Fruit fly (Drosophila melanogaster) whole organism, embryonic: ENCODE data around the gene CG33791.

Experiments
- Adf1 ChIP-seq: fragments of 200-800 bp; sonication (Bioruptor generic); IDR thresholded peaks from 2 replicates; pipeline ENCODE4 v1.3.6; 2022; ENCODE audit warnings: missing biosample characterization, missing genetic modification characterization
- Antp ChIP-seq: fragments of 200-800 bp; sonication (Bioruptor generic); optimal IDR thresholded peaks from 3 replicates; lab custom pipeline; 2016; ENCODE audit warnings: missing biosample characterization, missing genetic modification characterization
- C15 ChIP-seq: fragments of 200-800 bp; sonication (Bioruptor generic); IDR thresholded peaks from 3 replicates; pipeline ENCODE4 v1.3.6; 2022; ENCODE audit warnings: missing biosample characterization, missing genetic modification characterization
- CG10209 ChIP-seq: fragments of 200-800 bp; sonication (Bioruptor generic); optimal IDR thresholded peaks from 3 replicates; lab custom pipeline; 2017; ENCODE audit warnings: missing biosample characterization, mild to moderate bottlenecking, missing genetic modification characterization, missing genetic modification reagents
- CG1024 ChIP-seq: fragments of 200-800 bp; sonication (Bioruptor generic); IDR thresholded peaks from 2 replicates; pipeline ENCODE4 v1.3.6; 2022; ENCODE audit warnings: missing biosample characterization, missing genetic modification characterization
- CG11093 ChIP-seq: fragments of 200-800 bp; sonication (Bioruptor generic); IDR thresholded peaks from 3 replicates; pipeline ENCODE4 v1.3.6; 2022; ENCODE audit warnings: missing biosample characterization, missing genetic modification characterization
- CG1233 ChIP-seq: fragments of 200-800 bp; sonication (Bioruptor generic); optimal IDR thresholded peaks from 4 replicates; lab custom pipeline; 2018; ENCODE audit warnings: missing biosample characterization, mild to moderate bottlenecking, missing genetic modification characterization
- CG12942 ChIP-seq: fragments of 200-800 bp; sonication (Bioruptor generic); optimal IDR thresholded peaks from 3 replicates; lab custom pipeline; 2016; ENCODE audit warnings: missing biosample characterization, missing genetic modification characterization
- CG15011 ChIP-seq: fragments of 200-800 bp; sonication (Bioruptor generic); optimal IDR thresholded peaks from 3 replicates; lab custom pipeline; 2018; ENCODE audit warnings: missing biosample characterization, mild to moderate bottlenecking, missing genetic modification characterization
- CG17802 ChIP-seq: fragments of 200-800 bp; sonication (Bioruptor generic); optimal IDR thresholded peaks from 2 replicates; lab custom pipeline; 2018; ENCODE audit warnings: missing biosample characterization, mild to moderate bottlenecking, missing genetic modification characterization, moderate library complexity
- CG2712 ChIP-seq: fragments of 200-800 bp; optimal IDR thresholded peaks from 3 replicates; lab custom pipeline; 2019; ENCODE audit warnings: missing biosample characterization, mild to moderate bottlenecking, missing genetic modification characterization, moderate library complexity
- CG2875 ChIP-seq: fragments of 200-800 bp; sonication (Bioruptor generic); optimal IDR thresholded peaks from 2 replicates; lab custom pipeline; 2017; ENCODE audit warnings: missing biosample characterization, mild to moderate bottlenecking, missing genetic modification characterization, missing genetic modification reagents
- CG4617 ChIP-seq: fragments of 200-800 bp; sonication (Bioruptor generic); optimal IDR thresholded peaks from 3 replicates; lab custom pipeline; 2016; ENCODE audit warnings: missing biosample characterization, missing genetic modification characterization, borderline replicate concordance
- CG4820 ChIP-seq: fragments of 200-800 bp; sonication (Bioruptor generic); optimal IDR thresholded peaks from 3 replicates; lab custom pipeline; 2016; ENCODE audit warnings: missing biosample characterization, missing genetic modification characterization
- CG5953 ChIP-seq: fragments of 200-800 bp; sonication (Bioruptor generic); IDR thresholded peaks from 2 replicates; pipeline ENCODE4 v1.3.6; 2022; ENCODE audit warnings: missing biosample characterization, missing genetic modification characterization
- CHES-1-like ChIP-seq: fragments of 200-800 bp; sonication (Bioruptor generic); optimal IDR thresholded peaks from 2 replicates; lab custom pipeline; 2016; ENCODE audit warnings: missing biosample characterization, missing genetic modification characterization
- CoRest ChIP-seq: fragments of 200-800 bp; sonication (Bioruptor generic); optimal IDR thresholded peaks from 3 replicates; lab custom pipeline; 2018; ENCODE audit warnings: missing biosample characterization, mild to moderate bottlenecking, missing genetic modification characterization, moderate library complexity
- D19B ChIP-seq: fragments of 200-800 bp; sonication (Bioruptor generic); optimal IDR thresholded peaks from 2 replicates; lab custom pipeline; 2017; ENCODE audit warnings: missing biosample characterization, mild to moderate bottlenecking, missing genetic modification characterization
- Deaf1 ChIP-seq: fragments of 200-800 bp; optimal IDR thresholded peaks from 3 replicates; lab custom pipeline; 2019; ENCODE audit warnings: missing biosample characterization, mild to moderate bottlenecking, missing genetic modification characterization, moderate library complexity
- E2f2 ChIP-seq: fragments of 200-800 bp; sonication (Bioruptor generic); IDR thresholded peaks from 2 replicates; pipeline ENCODE4 v1.3.6; 2022; ENCODE audit warnings: missing biosample characterization, missing genetic modification characterization
- Eip74EF ChIP-seq, 2 experiments: fragments of 200-800 bp in 1 of 2; fragments of >200 bp in 1 of 2; sonication (Bioruptor generic) in 1 of 2; optimal IDR thresholded peaks; 2 replicates each; lab custom pipeline; 2017 to 2019; ENCODE audit warnings: missing biosample characterization in 2 of 2, missing genetic modification characterization in 2 of 2, mild to moderate bottlenecking in 1 of 2, moderate library complexity in 1 of 2
- Ets65A ChIP-seq: fragments of 200-800 bp; sonication (Bioruptor generic); peaks from one replicate; lab custom pipeline; 2016; ENCODE audit warnings: missing biosample characterization, missing genetic modification characterization
- GATAe ChIP-seq: fragments of 200-800 bp; sonication (Bioruptor generic); conservative IDR thresholded peaks from 2 replicates; pipeline ENCODE4 v1.3.6; 2022; ENCODE audit warnings: missing biosample characterization, missing genetic modification characterization
- Hsf ChIP-seq: fragments of 200-800 bp; sonication (Bioruptor generic); optimal IDR thresholded peaks from 3 replicates; lab custom pipeline; 2016; ENCODE audit warnings: missing biosample characterization, missing genetic modification characterization
- Lhr ChIP-seq: fragments of 200-800 bp; sonication (Bioruptor generic); optimal IDR thresholded peaks from 3 replicates; lab custom pipeline; 2017; ENCODE audit warnings: mild to moderate bottlenecking, missing biosample characterization, missing genetic modification reagents, missing genetic modification characterization
- Lim3 ChIP-seq: fragments of 200-800 bp; sonication (Bioruptor generic); IDR thresholded peaks from 2 replicates; pipeline ENCODE4 v1.3.6; 2022; ENCODE audit warnings: missing biosample characterization, missing genetic modification characterization
- Mes4 ChIP-seq: fragments of 200-800 bp; sonication (Bioruptor generic); optimal IDR thresholded peaks from 2 replicates; lab custom pipeline; 2016; ENCODE audit warnings: missing biosample characterization, missing genetic modification characterization
- NK7.1 ChIP-seq: fragments of 200-800 bp; sonication (Bioruptor generic); optimal IDR thresholded peaks from 3 replicates; lab custom pipeline; 2016; ENCODE audit warnings: missing biosample characterization, missing genetic modification characterization
- Oli ChIP-seq: fragments of 200-800 bp; sonication (Bioruptor generic); optimal IDR thresholded peaks from 2 replicates; lab custom pipeline; 2018; ENCODE audit warnings: missing biosample characterization, mild to moderate bottlenecking, missing genetic modification characterization, moderate library complexity
- Pdp1 ChIP-seq, 2 experiments: fragments of 200-800 bp; sonication (Bioruptor generic); optimal IDR thresholded peaks; 3 replicates each; lab custom pipeline; 2016; ENCODE audit warnings: missing biosample characterization in 2 of 2, missing genetic modification characterization in 2 of 2, mild to moderate bottlenecking in 1 of 2, moderate library complexity in 1 of 2
- Rfx ChIP-seq: fragments of 200-800 bp; sonication (Bioruptor generic); IDR thresholded peaks from 2 replicates; pipeline ENCODE4 v1.3.6; 2022; ENCODE audit warnings: missing biosample characterization, missing genetic modification characterization
- Sry-δ ChIP-seq: fragments of 200-800 bp; sonication (Bioruptor generic); optimal IDR thresholded peaks from 2 replicates; lab custom pipeline; 2016; ENCODE audit warnings: missing biosample characterization, missing genetic modification characterization
- Ssrp ChIP-seq: fragments of 200-800 bp; sonication (Bioruptor generic); optimal IDR thresholded peaks from 2 replicates; lab custom pipeline; 2018; ENCODE audit warnings: missing biosample characterization, mild to moderate bottlenecking, missing genetic modification characterization, moderate library complexity
- Trl ChIP-seq, 3 experiments: fragments of >200 bp in 2 of 3; fragments of 200-800 bp in 1 of 3; sonication (Bioruptor generic) in 1 of 3; optimal IDR thresholded peaks; 2 replicates in 1 of 3; 3 replicates in 2 of 3; lab custom pipeline; 2016 to 2017; ENCODE audit warnings: missing biosample characterization in 1 of 3, missing genetic modification characterization in 1 of 3
- YL-1 ChIP-seq: fragments of 200-800 bp; sonication (Bioruptor generic); optimal IDR thresholded peaks from 3 replicates; lab custom pipeline; 2017; ENCODE audit warnings: missing biosample characterization, mild to moderate bottlenecking, missing genetic modification characterization
- br ChIP-seq: fragments of >200 bp; optimal IDR thresholded peaks from 2 replicates; lab custom pipeline; 2017
- danr ChIP-seq: fragments of 200-800 bp; sonication (Bioruptor generic); IDR thresholded peaks from 2 replicates; pipeline ENCODE4 v1.3.6; 2022; ENCODE audit warnings: missing biosample characterization, missing genetic modification characterization
- dm ChIP-seq: fragments of 200-800 bp; sonication (Bioruptor generic); optimal IDR thresholded peaks from 3 replicates; lab custom pipeline; 2016; ENCODE audit warnings: missing biosample characterization, missing genetic modification characterization
- ems ChIP-seq: fragments of 200-800 bp; sonication (Bioruptor generic); optimal IDR thresholded peaks from 3 replicates; lab custom pipeline; 2016; ENCODE audit warnings: missing biosample characterization, missing genetic modification characterization
- fd102C ChIP-seq: fragments of 200-800 bp; sonication (Bioruptor generic); optimal IDR thresholded peaks from 2 replicates; lab custom pipeline; 2018; ENCODE audit warnings: missing biosample characterization, mild to moderate bottlenecking, missing genetic modification characterization, moderate library complexity
- fd96Cb ChIP-seq: fragments of 200-800 bp; sonication (Bioruptor generic); optimal IDR thresholded peaks from 2 replicates; lab custom pipeline; 2018; ENCODE audit warnings: missing biosample characterization, mild to moderate bottlenecking, missing genetic modification characterization, moderate library complexity
- gcm ChIP-seq: fragments of 200-800 bp; sonication (Bioruptor generic); optimal IDR thresholded peaks from 2 replicates; lab custom pipeline; 2019; ENCODE audit warnings: missing biosample characterization, mild to moderate bottlenecking, missing genetic modification characterization, moderate library complexity
- gem ChIP-seq: fragments of 200-800 bp; sonication (Bioruptor generic); optimal IDR thresholded peaks from 2 replicates; lab custom pipeline; 2019; ENCODE audit warnings: missing biosample characterization, mild to moderate bottlenecking, missing genetic modification characterization, moderate library complexity
- lmd ChIP-seq: fragments of 200-800 bp; sonication (Bioruptor generic); IDR thresholded peaks from 2 replicates; pipeline ENCODE4 v1.3.6; 2022; ENCODE audit warnings: missing biosample characterization, missing genetic modification characterization
- onecut ChIP-seq: fragments of 200-800 bp; sonication (Bioruptor generic); IDR thresholded peaks from 2 replicates; pipeline ENCODE4 v1.3.6; 2022; ENCODE audit warnings: missing biosample characterization, missing genetic modification characterization
- row ChIP-seq: fragments of 200-800 bp; sonication (Bioruptor generic); IDR thresholded peaks from 3 replicates; pipeline ENCODE4 v1.3.6; 2022; ENCODE audit warnings: missing biosample characterization, missing genetic modification characterization
- sens-2 ChIP-seq: fragments of 200-800 bp; sonication (Bioruptor generic); IDR thresholded peaks from 2 replicates; pipeline ENCODE4 v1.3.6; 2022; ENCODE audit warnings: missing biosample characterization, missing genetic modification characterization
- slou ChIP-seq: fragments of 200-800 bp; sonication (Bioruptor generic); optimal IDR thresholded peaks from 3 replicates; lab custom pipeline; 2016; ENCODE audit warnings: missing biosample characterization, missing genetic modification characterization
- tap ChIP-seq: fragments of 200-800 bp; optimal IDR thresholded peaks from 3 replicates; lab custom pipeline; 2019; ENCODE audit warnings: missing biosample characterization, mild to moderate bottlenecking, missing genetic modification characterization, moderate library complexity
- tup ChIP-seq: fragments of 200-800 bp; sonication (Bioruptor generic); optimal IDR thresholded peaks from 2 replicates; lab custom pipeline; 2016; ENCODE audit warnings: missing biosample characterization, mild to moderate bottlenecking, missing genetic modification characterization, moderate library complexity

CG33791 gene

DNA sequence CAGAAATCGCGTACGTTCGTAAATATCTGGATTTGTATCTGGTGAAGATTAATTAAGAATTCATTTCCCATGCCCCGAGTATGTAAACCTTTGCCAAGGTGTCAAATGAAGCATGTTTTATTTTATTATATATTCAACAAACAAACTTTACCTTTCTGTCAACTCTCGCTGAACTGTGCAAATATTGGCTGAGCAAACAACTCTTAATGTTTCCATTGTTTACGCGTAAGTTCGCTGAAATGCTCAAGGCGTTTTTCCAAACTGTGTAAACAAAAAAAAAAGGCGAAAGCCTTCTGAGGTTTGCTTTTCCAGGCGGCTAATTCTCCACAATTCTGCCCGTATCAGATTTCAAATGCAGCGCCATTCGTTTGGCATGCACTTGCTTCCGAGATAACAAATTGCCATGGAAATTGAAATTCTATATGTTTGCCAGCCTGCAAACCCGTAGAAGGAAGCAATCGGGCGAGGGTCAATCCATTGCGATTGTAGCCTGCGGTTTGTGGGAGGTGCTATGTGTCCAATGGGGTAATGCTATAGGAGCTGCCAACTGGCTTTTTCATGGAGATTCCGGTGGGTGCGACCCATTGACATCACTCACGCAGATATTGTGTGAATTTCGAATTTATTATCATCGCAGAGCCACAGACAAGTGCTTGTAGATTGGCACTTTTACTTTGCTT, 10.9 kb upstream of the CG33791 start (continued):
- TF ChIP-seq tap (tag; lab: Kevin White, UChicago) (no peak), Lhr (no peak), E2f2 (GFP tag; lab: Robert Waterston, UW) (peak; percentile 35; the same call in 1 of the 2 replicates), Deaf1 (tag; lab: Kevin White, UChicago) (no peak), Trl (optimal IDR thresholded peaks at IDR 0.05; lab: Kevin White, UChicago) (no peak), Trl (GFP tag; optimal IDR thresholded peaks at IDR 0.05; lab: Kevin White, UChicago) (peak; percentile 73), CHES-1-like (peak; percentile 75), CG4820 (GFP tag; lab: Kevin White, UChicago) (no peak), br (lab: Kevin White, UChicago) (no peak), Hsf (peak; percentile 25), gem (tag; lab: Kevin White, UChicago) (no peak), danr (GFP tag; lab: Robert Waterston, UW) (no peak), tup (GFP tag; lab: Kevin White, UChicago) (peak; percentile 59), CG10209 (GFP tag; lab: Kevin White, UChicago) (peak; percentile 82), CoRest (tag; lab: Kevin White, UChicago) (peak; percentile 62), Eip74EF (GFP tag; optimal IDR thresholded peaks at IDR 0.05; lab: Kevin White, UChicago) (peak in 1 of 2 experiments; percentile 46), gcm (GFP tag; lab: Kevin White, UChicago) (no peak), fd102C (GFP tag; lab: Kevin White, UChicago) (no peak), ems (GFP tag; lab: Kevin White, UChicago) (peak; percentile 66), Pdp1 (GFP tag; optimal IDR thresholded peaks at IDR 0.05; lab: Kevin White, UChicago) (peak in 1 of 2 experiments; percentile 23), NK7.1 (GFP tag; lab: Kevin White, UChicago) (peak; percentile 64), D19B (no peak), fd96Cb (peak; percentile 19), Rfx (GFP tag; lab: Robert Waterston, UW) (peak; percentile 82), C15 (GFP tag; lab: Robert Waterston, UW) (peak; percentile 45; the same call in 1 of the 3 replicates), CG4617 (GFP tag; lab: Kevin White, UChicago) (no peak), CG12942 (GFP tag; lab: Kevin White, UChicago) (peak; percentile 38), YL-1 (GFP tag; lab: Kevin White, UChicago) (peak; percentile 44), CG1024 (GFP tag; lab: Robert Waterston, UW) (no peak), CG11093 (no peak), Antp (no peak), onecut (GFP tag; lab: Robert Waterston, UW) (peak; percentile 66), Adf1 (GFP tag; lab: Robert Waterston, UW) (peak; percentile 64; the same call in 1 of the 2 replicates), Ssrp (tag; lab: Kevin White, UChicago) (no peak), Lim3 (GFP tag; lab: Robert Waterston, UW) (no peak), CG5953 (GFP tag; lab: Robert Waterston, UW) (0 out of 2 replicates have a peak, but pooled peaks have one; percentile 50), GATAe (no peak), row (no peak), sens-2 (GFP tag; lab: Robert Waterston, UW) (no peak), CG17802 (tag; lab: Kevin White, UChicago) (no peak), lmd (GFP tag; lab: Robert Waterston, UW) (no peak; the same call in 1 of the 2 replicates), CG2712 (tag; lab: Kevin White, UChicago) (no peak), CG2875 (GFP tag; lab: Kevin White, UChicago) (peak; percentile 7), Mes4 (GFP tag; lab: Kevin White, UChicago) (no peak), CG15011 (GFP tag; lab: Kevin White, UChicago) (peak; percentile 92), Sry-δ (peak; percentile 19), dm (GFP tag; lab: Kevin White, UChicago) (no peak), slou (GFP tag; lab: Kevin White, UChicago) (no peak), CG1233 (peak; percentile 79), Ets65A (GFP tag; lab: Kevin White, UChicago) (no peak), Oli (peak; percentile 3)
